Worm (Caenorhabditis elegans) whole organism, L1 larva: Measurements from ENCODE around the gene lin-39.

Experiments
- C04F5.9 ChIP-seq: sonication (generic microtip); optimal IDR thresholded peaks from 2 replicates; lab custom pipeline; 2016; ENCODE audit warnings: missing genetic modification characterization, missing compliant biosample characterization
- C34B4.2 ChIP-seq: sonication (generic microtip); optimal IDR thresholded peaks from 2 replicates; lab custom pipeline; 2017; ENCODE audit warnings: mild to moderate bottlenecking, missing genetic modification characterization, missing compliant biosample characterization
- F16B12.6 ChIP-seq: fragments of 150-350 bp; optimal IDR thresholded peaks from 2 replicates; lab custom pipeline; 2014; ENCODE audit warnings: missing biosample characterization, missing genetic modification characterization
- aha-1 ChIP-seq: fragments of 150-350 bp; optimal IDR thresholded peaks from 2 replicates; lab custom pipeline; 2014; ENCODE audit warnings: missing biosample characterization, missing genetic modification characterization
- aly-2 ChIP-seq: fragments of 150-350 bp; optimal IDR thresholded peaks from 2 replicates; lab custom pipeline; 2014; ENCODE audit warnings: missing biosample characterization, missing genetic modification characterization
- blmp-1 ChIP-seq: fragments of 150-350 bp; optimal IDR thresholded peaks from 2 replicates; lab custom pipeline; 2014; ENCODE audit warnings: missing biosample characterization, missing genetic modification characterization
- ceh-90 ChIP-seq: sonication (generic microtip); optimal IDR thresholded peaks from 2 replicates; lab custom pipeline; 2016; ENCODE audit warnings: missing genetic modification characterization, missing compliant biosample characterization
- dpl-1 ChIP-seq, 3 experiments: fragments of 150-350 bp in 2 of 3; sonication (generic microtip) in 1 of 3; optimal IDR thresholded peaks; 2 replicates each; lab custom pipeline; 2014 to 2017; ENCODE audit warnings: missing biosample characterization in 3 of 3, missing genetic modification characterization in 3 of 3, missing genetic modification reagents in 3 of 3
- efl-1 ChIP-seq, 4 experiments: fragments of 150-350 bp; optimal IDR thresholded peaks in 3 of 4; peaks in 1 of 4; 1 replicate in 1 of 4; 2 replicates in 3 of 4; lab custom pipeline; 2014; ENCODE audit warnings: missing biosample characterization in 2 of 4, missing genetic modification characterization in 2 of 4, missing genetic modification reagents in 2 of 4
- efl-3 ChIP-seq: fragments of 200-800 bp; sonication (Bioruptor generic); optimal IDR thresholded peaks from 2 replicates; lab custom pipeline; 2018; ENCODE audit warnings: mild to moderate bottlenecking, missing genetic modification characterization, missing compliant biosample characterization
- elt-2 ChIP-seq: sonication (generic microtip); optimal IDR thresholded peaks from 2 replicates; lab custom pipeline; 2016; ENCODE audit warnings: missing genetic modification characterization, mild to moderate bottlenecking, inconsistent platforms, missing compliant biosample characterization, missing genetic modification reagents
- elt-3 ChIP-seq, 6 experiments: fragments of 150-350 bp in 1 of 6; sonication (generic microtip); optimal IDR thresholded peaks; 2 replicates each; lab custom pipeline; 2017 to 2018; ENCODE audit warnings: missing biosample characterization in 6 of 6, missing genetic modification characterization in 6 of 6, inconsistent platforms in 1 of 6
- fkh-8 ChIP-seq: sonication (generic microtip); optimal IDR thresholded peaks from 2 replicates; lab custom pipeline; 2016; ENCODE audit warnings: mild to moderate bottlenecking, missing genetic modification characterization, missing compliant biosample characterization
- grh-1 ChIP-seq: fragments of 200-800 bp; sonication (Bioruptor generic); IDR thresholded peaks from 2 replicates; pipeline ENCODE4 v1.3.6; 2022; ENCODE audit warnings: missing genetic modification reagents, missing genetic modification characterization, missing compliant biosample characterization
- hlh-17 ChIP-seq: fragments of 200-800 bp; sonication (Bioruptor generic); optimal IDR thresholded peaks from 2 replicates; lab custom pipeline; 2018; ENCODE audit warnings: missing genetic modification characterization, mild to moderate bottlenecking, missing compliant biosample characterization, moderate library complexity, borderline replicate concordance
- hpl-2 ChIP-seq: fragments of 150-350 bp; optimal IDR thresholded peaks from 2 replicates; lab custom pipeline; 2014; ENCODE audit warnings: missing biosample characterization, missing genetic modification reagents, missing genetic modification characterization
- isw-1 ChIP-seq: fragments of 200-800 bp; sonication (Bioruptor generic); IDR thresholded peaks from 2 replicates; pipeline ENCODE4 v1.3.6; 2022; ENCODE audit warnings: missing genetic modification characterization, missing compliant biosample characterization
- lin-13 ChIP-seq: fragments of 150-350 bp; optimal IDR thresholded peaks from 2 replicates; lab custom pipeline; 2014; ENCODE audit warnings: missing biosample characterization, missing genetic modification reagents, missing genetic modification characterization
- lin-14 ChIP-seq: fragments of 200-800 bp; sonication (Bioruptor generic); optimal IDR thresholded peaks from 2 replicates; lab custom pipeline; 2018; ENCODE audit warnings: mild to moderate bottlenecking, missing genetic modification characterization, moderate library complexity, missing compliant biosample characterization
- lin-15B ChIP-seq: fragments of 150-350 bp; sonication (generic microtip); optimal IDR thresholded peaks from 3 replicates; lab custom pipeline; 2014; ENCODE audit warnings: missing biosample characterization, missing genetic modification characterization
- lin-39 ChIP-seq: fragments of 150-350 bp; optimal IDR thresholded peaks from 2 replicates; lab custom pipeline; 2014; ENCODE audit warnings: missing biosample characterization, missing genetic modification reagents, missing genetic modification characterization
- lir-3 ChIP-seq: sonication (generic microtip); optimal IDR thresholded peaks from 2 replicates; lab custom pipeline; 2016; ENCODE audit warnings: mild to moderate bottlenecking, missing genetic modification characterization, moderate library complexity, missing compliant biosample characterization; ENCODE audit not compliant: poor library complexity
- lsy-2 ChIP-seq, 2 experiments: fragments of 150-350 bp; optimal IDR thresholded peaks; 2 replicates each; lab custom pipeline; 2014; ENCODE audit warnings: missing biosample characterization in 2 of 2, missing genetic modification characterization in 2 of 2
- mef-2 ChIP-seq: fragments of 150-350 bp; optimal IDR thresholded peaks from 2 replicates; lab custom pipeline; 2014; ENCODE audit warnings: missing biosample characterization, missing genetic modification characterization
- mep-1 ChIP-seq: fragments of 150-350 bp; optimal IDR thresholded peaks from 2 replicates; lab custom pipeline; 2014; ENCODE audit warnings: missing biosample characterization, missing genetic modification characterization
- nhr-11 ChIP-seq: fragments of 150-350 bp; optimal IDR thresholded peaks from 2 replicates; lab custom pipeline; 2014; ENCODE audit warnings: missing biosample characterization, missing genetic modification characterization
- nhr-19 ChIP-seq: fragments of 200-800 bp; sonication (Bioruptor generic); conservative IDR thresholded peaks from 2 replicates; pipeline ENCODE4 v1.3.6; 2022; ENCODE audit warnings: missing genetic modification characterization, missing compliant biosample characterization
- nhr-20 ChIP-seq: sonication (generic microtip); optimal IDR thresholded peaks from 2 replicates; lab custom pipeline; 2016; ENCODE audit warnings: mild to moderate bottlenecking, missing genetic modification characterization, missing compliant biosample characterization
- nhr-237 ChIP-seq: fragments of 150-350 bp; optimal IDR thresholded peaks from 2 replicates; lab custom pipeline; 2014; ENCODE audit warnings: missing biosample characterization, missing genetic modification characterization
- nhr-28 ChIP-seq: fragments of 150-350 bp; optimal IDR thresholded peaks from 2 replicates; lab custom pipeline; 2014; ENCODE audit warnings: missing biosample characterization, missing genetic modification characterization
- nhr-71 ChIP-seq: sonication (generic microtip); optimal IDR thresholded peaks from 2 replicates; lab custom pipeline; 2016; ENCODE audit warnings: mild to moderate bottlenecking, missing genetic modification characterization, moderate library complexity, missing compliant biosample characterization
- nhr-85 ChIP-seq: sonication (generic microtip); peaks from one replicate; lab custom pipeline; 2016; ENCODE audit warnings: missing genetic modification characterization, inconsistent platforms, missing compliant biosample characterization
- nhr-90 ChIP-seq: sonication (generic microtip); optimal IDR thresholded peaks from 2 replicates; lab custom pipeline; 2016; ENCODE audit warnings: mild to moderate bottlenecking, missing genetic modification characterization, missing compliant biosample characterization; ENCODE audit not compliant: poor library complexity
- pag-3 ChIP-seq: sonication (generic microtip); optimal IDR thresholded peaks from 2 replicates; lab custom pipeline; 2017; ENCODE audit warnings: missing genetic modification characterization, mild to moderate bottlenecking, missing compliant biosample characterization, antibody characterized with exemption, borderline replicate concordance; ENCODE audit not compliant: insufficient read depth
- snu-23 ChIP-seq: sonication (generic microtip); optimal IDR thresholded peaks from 2 replicates; lab custom pipeline; 2016; ENCODE audit warnings: missing genetic modification characterization, missing compliant biosample characterization
- sptf-1 ChIP-seq: fragments of 150-350 bp; optimal IDR thresholded peaks from 2 replicates; lab custom pipeline; 2014; ENCODE audit warnings: missing biosample characterization, missing genetic modification characterization
- sup-37 ChIP-seq: fragments of 200-800 bp; sonication (Bioruptor generic); optimal IDR thresholded peaks from 2 replicates; lab custom pipeline; 2018; ENCODE audit warnings: mild to moderate bottlenecking, missing genetic modification characterization, missing compliant biosample characterization
- tbx-2 ChIP-seq: sonication (generic microtip); optimal IDR thresholded peaks from 2 replicates; lab custom pipeline; 2016; ENCODE audit warnings: missing genetic modification characterization, missing compliant biosample characterization
- tlp-1 ChIP-seq: fragments of 150-350 bp; optimal IDR thresholded peaks from 2 replicates; lab custom pipeline; 2014; ENCODE audit warnings: missing biosample characterization, missing genetic modification characterization
- unc-130 ChIP-seq: fragments of 150-350 bp; optimal IDR thresholded peaks from 2 replicates; lab custom pipeline; 2017; ENCODE audit warnings: missing biosample characterization, missing genetic modification characterization, inconsistent platforms
- unc-62 ChIP-seq: fragments of 150-350 bp; optimal IDR thresholded peaks from 2 replicates; lab custom pipeline; 2014; ENCODE audit warnings: missing biosample characterization, missing genetic modification reagents, missing genetic modification characterization
- vab-15 ChIP-seq: sonication (generic microtip); optimal IDR thresholded peaks from 2 replicates; lab custom pipeline; 2017; ENCODE audit warnings: missing genotype, mild to moderate bottlenecking, missing genetic modification characterization, missing compliant biosample characterization

Gene lin-39

ce11 chrIII:7494850-7495314 lies 41.5 kb downstream of the lin-39 start:
- TF ChIP-seq elt-2 (tag; lab: Kevin White, UChicago) (no peak), mep-1 (tag; lab: Kevin White, UChicago) (no peak), lir-3 (tag; lab: Kevin White, UChicago) (no peak), aly-2 (tag; lab: Kevin White, UChicago) (peak; percentile 57), nhr-90 (no peak), nhr-19 (no peak), blmp-1 (peak; percentile 96), nhr-85 (tag; lab: Kevin White, UChicago) (no peak), mef-2 (tag; lab: Kevin White, UChicago) (no peak), nhr-237 (tag; lab: Kevin White, UChicago) (no peak), elt-3 (tag; optimal IDR thresholded peaks at IDR 0.05; lab: Kevin White, UChicago) (no peak), nhr-71 (tag; lab: Kevin White, UChicago) (no peak), grh-1 (no peak), C04F5.9 (no peak)

- TF ChIP-seq fkh-8 (tag; lab: Kevin White, UChicago) = no peak
- TF ChIP-seq vab-15 (tag; lab: Kevin White, UChicago) = no peak
- no peak for TF ChIP-seq ceh-90 (tag; lab: Kevin White, UChicago)
- no peak for TF ChIP-seq nhr-90
- TF ChIP-seq hlh-17 (GFP tag; lab: Kevin White, UChicago) = no peak
- TF ChIP-seq sptf-1 (tag; lab: Kevin White, UChicago) = no peak
- no peak for TF ChIP-seq isw-1
- TF ChIP-seq unc-62 (GFP tag; lab: Kevin White, UChicago) = no peak
- no peak for TF ChIP-seq C34B4.2 (tag; lab: Kevin White, UChicago)
- TF ChIP-seq nhr-20 (tag; lab: Kevin White, UChicago) = no peak
- TF ChIP-seq unc-130 (tag; lab: Kevin White, UChicago) = no peak
- TF ChIP-seq lin-39 (tag; lab: Kevin White, UChicago) = no peak
- TF ChIP-seq grh-1 = no peak
- no peak for TF ChIP-seq lin-15B (tag; lab: Kevin White, UChicago)
- no peak for TF ChIP-seq F16B12.6 (tag; lab: Kevin White, UChicago)
These were observed 44.5 kb downstream of the lin-39 start for ce11 chrIII:7491931-7492330.

- TF ChIP-seq nhr-28 (tag; lab: Kevin White, UChicago) (no peak), blmp-1 (peak; percentile 82), tlp-1 (no peak), lin-13 (GFP tag; lab: Kevin White, UChicago) (no peak), vab-15 (tag; lab: Kevin White, UChicago) (no peak), aha-1 (tag; lab: Kevin White, UChicago) (no peak), sup-37 (GFP tag; lab: Kevin White, UChicago) (no peak), pag-3 (tag; lab: Kevin White, UChicago) (no peak)
These were observed 46.4 kb downstream of the lin-39 start for ce11 chrIII:7490061-7490460.

ce11 chrIII:7489055-7489534 lies 47.3 kb downstream of the lin-39 start, which contains the start of gene mup-4:
Gene mup-4, minus strand, starts transcription at chrIII:7489105.
- TF ChIP-seq nhr-11 = no peak
- no peak for TF ChIP-seq aly-2 (tag; lab: Kevin White, UChicago)
- TF ChIP-seq efl-3 (GFP tag; lab: Kevin White, UChicago) = no peak
- no peak for TF ChIP-seq efl-1 (optimal IDR thresholded peaks at IDR 0.05; lab: Kevin White, UChicago)
- no peak for TF ChIP-seq efl-1 (GFP tag; optimal IDR thresholded peaks at IDR 0.05 in 1 of 2; lab: Kevin White, UChicago)
- 0 out of 2 replicates have a peak, but pooled peaks have one; percentile 11 for TF ChIP-seq grh-1
- TF ChIP-seq lsy-2 (tag; optimal IDR thresholded peaks at IDR 0.05; lab: Kevin White, UChicago) = peak; percentile 4 to 21
- peak; percentile 49 for TF ChIP-seq snu-23 (GFP tag; lab: Kevin White, UChicago)
- peak; percentile 17 for TF ChIP-seq tbx-2 (tag; lab: Kevin White, UChicago)
- TF ChIP-seq nhr-20 (tag; lab: Kevin White, UChicago) = peak; percentile 43
- peak in 4 of 6 experiments; percentile 11 to 65 (median 39) for TF ChIP-seq elt-3 (tag; optimal IDR thresholded peaks at IDR 0.05; lab: Kevin White, UChicago)
- peak; percentile 39 for TF ChIP-seq nhr-90
- TF ChIP-seq dpl-1 (GFP tag; optimal IDR thresholded peaks at IDR 0.05; lab: Kevin White, UChicago) = peak in 1 of 3 experiments; percentile 15
- peak; percentile 43 for TF ChIP-seq nhr-71 (tag; lab: Kevin White, UChicago)
- no peak for TF ChIP-seq unc-130 (tag; lab: Kevin White, UChicago)
- peak; percentile 91 for TF ChIP-seq pag-3 (tag; lab: Kevin White, UChicago)
- no peak for TF ChIP-seq isw-1
- TF ChIP-seq nhr-85 (tag; lab: Kevin White, UChicago) = peak; percentile 85
- TF ChIP-seq lin-14 (GFP tag; lab: Kevin White, UChicago) = peak; percentile 72
- no peak for TF ChIP-seq hpl-2 (GFP tag; lab: Kevin White, UChicago)
- TF ChIP-seq blmp-1 = peak; percentile 65
